Worm (Caenorhabditis elegans) whole organism, late embryonic: ENCODE results near the gene glb-31.

Source experiments
- C08G9.2 ChIP-seq: sonication (generic microtip); optimal IDR thresholded peaks from 2 replicates; lab custom pipeline; 2016; ENCODE audit warnings: mild to moderate bottlenecking, missing genetic modification characterization, moderate library complexity, missing compliant biosample characterization
- K02D7.2 ChIP-seq: sonication (generic microtip); optimal IDR thresholded peaks from 2 replicates; lab custom pipeline; 2017; ENCODE audit warnings: mild to moderate bottlenecking, missing genetic modification characterization, missing compliant biosample characterization
- T23F11.4 ChIP-seq: fragments of 200-800 bp; sonication (Bioruptor generic); optimal IDR thresholded peaks from 2 replicates; lab custom pipeline; 2018; ENCODE audit warnings: mild to moderate bottlenecking, missing genetic modification characterization, missing compliant biosample characterization
- Y22D7AL.16 ChIP-seq: sonication (generic microtip); optimal IDR thresholded peaks from 2 replicates; lab custom pipeline; 2016; ENCODE audit warnings: missing genetic modification characterization, missing compliant biosample characterization
- ama-1 ChIP-seq: fragments of 150-350 bp; optimal IDR thresholded peaks from 2 replicates; lab custom pipeline; 2014
- ceh-14 ChIP-seq: sonication (generic microtip); optimal IDR thresholded peaks from 2 replicates; lab custom pipeline; 2016; ENCODE audit warnings: missing genotype, missing genetic modification characterization, missing compliant biosample characterization
- ceh-18 ChIP-seq: sonication (generic microtip); optimal IDR thresholded peaks from 2 replicates; lab custom pipeline; 2016; ENCODE audit warnings: missing genetic modification characterization, missing compliant biosample characterization
- ceh-24 ChIP-seq: sonication (generic microtip); optimal IDR thresholded peaks from 2 replicates; lab custom pipeline; 2016; ENCODE audit warnings: mild to moderate bottlenecking, missing genetic modification characterization, missing compliant biosample characterization
- ceh-31 ChIP-seq: sonication (generic microtip); optimal IDR thresholded peaks from 2 replicates; lab custom pipeline; 2016; ENCODE audit warnings: missing genetic modification characterization, missing compliant biosample characterization
- ceh-34 ChIP-seq: sonication (generic microtip); optimal IDR thresholded peaks from 2 replicates; lab custom pipeline; 2016; ENCODE audit warnings: mild to moderate bottlenecking, missing genetic modification characterization, missing compliant biosample characterization
- ceh-48 ChIP-seq: sonication (generic microtip); optimal IDR thresholded peaks from 2 replicates; lab custom pipeline; 2016; ENCODE audit warnings: missing genetic modification characterization, inconsistent platforms, missing compliant biosample characterization
- ceh-6 ChIP-seq: fragments of 200-800 bp; sonication (Bioruptor generic); optimal IDR thresholded peaks from 2 replicates; lab custom pipeline; 2018; ENCODE audit warnings: mild to moderate bottlenecking, missing genetic modification characterization, missing compliant biosample characterization
- ceh-9 ChIP-seq: sonication (generic microtip); optimal IDR thresholded peaks from 2 replicates; lab custom pipeline; 2016; ENCODE audit warnings: mild to moderate bottlenecking, missing genetic modification characterization, inconsistent platforms, missing compliant biosample characterization
- che-1 ChIP-seq: sonication (generic microtip); optimal IDR thresholded peaks from 2 replicates; lab custom pipeline; 2016; ENCODE audit warnings: mild to moderate bottlenecking, missing genetic modification characterization, missing compliant biosample characterization
- dmd-4 ChIP-seq: sonication (generic microtip); optimal IDR thresholded peaks from 2 replicates; lab custom pipeline; 2016; ENCODE audit warnings: borderline replicate concordance, missing genetic modification characterization, missing compliant biosample characterization
- elt-4 ChIP-seq: sonication (generic microtip); optimal IDR thresholded peaks from 2 replicates; lab custom pipeline; 2016; ENCODE audit warnings: missing genetic modification characterization, missing compliant biosample characterization
- ets-4 ChIP-seq: sonication (generic microtip); optimal IDR thresholded peaks from 2 replicates; lab custom pipeline; 2016; ENCODE audit warnings: missing genetic modification characterization, missing compliant biosample characterization
- gmeb-2 ChIP-seq: sonication (generic microtip); optimal IDR thresholded peaks from 2 replicates; lab custom pipeline; 2016; ENCODE audit warnings: missing genetic modification characterization, inconsistent platforms, missing compliant biosample characterization
- hlh-13 ChIP-seq: fragments of 200-800 bp; sonication (Bioruptor generic); optimal IDR thresholded peaks from 2 replicates; lab custom pipeline; 2018; ENCODE audit warnings: mild to moderate bottlenecking, missing genetic modification characterization, missing compliant biosample characterization
- hlh-6 ChIP-seq: sonication (generic microtip); optimal IDR thresholded peaks from 2 replicates; lab custom pipeline; 2016; ENCODE audit warnings: missing genotype, missing genetic modification characterization, missing compliant biosample characterization
- lim-6 ChIP-seq: sonication (generic microtip); optimal IDR thresholded peaks from 2 replicates; lab custom pipeline; 2016; ENCODE audit warnings: missing genetic modification characterization, missing compliant biosample characterization
- nfya-1 ChIP-seq: sonication (generic microtip); optimal IDR thresholded peaks from 2 replicates; lab custom pipeline; 2017; ENCODE audit warnings: missing genetic modification characterization, mild to moderate bottlenecking, missing compliant biosample characterization, antibody characterized with exemption, moderate library complexity
- nhr-11 ChIP-seq: fragments of 150-350 bp; optimal IDR thresholded peaks from 2 replicates; lab custom pipeline; 2014; ENCODE audit warnings: missing biosample characterization, missing genetic modification characterization
- nhr-232 ChIP-seq: sonication (generic microtip); optimal IDR thresholded peaks from 2 replicates; lab custom pipeline; 2016; ENCODE audit warnings: missing genetic modification characterization, missing compliant biosample characterization
- npax-4 ChIP-seq: sonication (generic microtip); optimal IDR thresholded peaks from 2 replicates; lab custom pipeline; 2016; ENCODE audit warnings: missing genetic modification characterization, missing compliant biosample characterization
- pag-3 ChIP-seq: sonication (generic microtip); optimal IDR thresholded peaks from 2 replicates; lab custom pipeline; 2016; ENCODE audit warnings: missing compliant biosample characterization, missing genetic modification characterization, borderline replicate concordance
- pat-9 ChIP-seq: fragments of 200-800 bp; sonication (Bioruptor generic); optimal IDR thresholded peaks from 2 replicates; lab custom pipeline; 2018; ENCODE audit warnings: mild to moderate bottlenecking, missing genetic modification characterization, moderate library complexity, missing compliant biosample characterization
- pax-1 ChIP-seq: fragments of 150-350 bp; optimal IDR thresholded peaks from 2 replicates; lab custom pipeline; 2014; ENCODE audit warnings: missing biosample characterization, missing genetic modification characterization
- pha-2 ChIP-seq: sonication (generic microtip); optimal IDR thresholded peaks from 2 replicates; lab custom pipeline; 2017; ENCODE audit warnings: mild to moderate bottlenecking, missing genetic modification characterization, missing compliant biosample characterization
- ref-2 ChIP-seq: sonication (generic microtip); optimal IDR thresholded peaks from 2 replicates; lab custom pipeline; 2016; ENCODE audit warnings: missing genetic modification characterization, missing compliant biosample characterization
- rnt-1 ChIP-seq: sonication (generic microtip); optimal IDR thresholded peaks from 2 replicates; lab custom pipeline; 2016; ENCODE audit warnings: missing genetic modification characterization, missing compliant biosample characterization
- sdc-2 ChIP-seq: sonication (generic microtip); optimal IDR thresholded peaks from 2 replicates; lab custom pipeline; 2016; ENCODE audit warnings: missing genotype, missing genetic modification characterization, missing compliant biosample characterization
- sox-2 ChIP-seq: fragments of 200-800 bp; sonication (Bioruptor generic); IDR thresholded peaks from 2 replicates; pipeline ENCODE4 v1.3.6; 2022; ENCODE audit warnings: missing genetic modification reagents, missing genetic modification characterization, missing compliant biosample characterization
- sox-4 ChIP-seq: sonication (generic microtip); optimal IDR thresholded peaks from 2 replicates; lab custom pipeline; 2017; ENCODE audit warnings: mild to moderate bottlenecking, missing genetic modification characterization, inconsistent platforms, missing compliant biosample characterization
- syd-9 ChIP-seq: sonication (generic microtip); optimal IDR thresholded peaks from 2 replicates; lab custom pipeline; 2016; ENCODE audit warnings: mild to moderate bottlenecking, missing genetic modification characterization, moderate library complexity, missing compliant biosample characterization
- tbx-7 ChIP-seq: sonication (generic microtip); optimal IDR thresholded peaks from 2 replicates; lab custom pipeline; 2016; ENCODE audit warnings: missing genotype, missing genetic modification characterization, missing compliant biosample characterization
- unc-3 ChIP-seq, 2 experiments: fragments of 200-800 bp in 1 of 2; sonication (Bioruptor generic) in 1 of 2; sonication (generic microtip) in 1 of 2; conservative IDR thresholded peaks in 1 of 2; optimal IDR thresholded peaks in 1 of 2; 2 replicates each; pipeline versions ENCODE4 v1.3.6 to Lab custom; 2016 to 2022; ENCODE audit warnings: missing compliant biosample characterization in 2 of 2, missing genetic modification characterization in 2 of 2, missing genetic modification reagents in 1 of 2
- unc-42 ChIP-seq: sonication (generic microtip); optimal IDR thresholded peaks from 2 replicates; lab custom pipeline; 2016; ENCODE audit warnings: missing genotype, missing genetic modification characterization, missing compliant biosample characterization
- unc-86 ChIP-seq: sonication (generic microtip); optimal IDR thresholded peaks from 2 replicates; lab custom pipeline; 2016; ENCODE audit warnings: missing genetic modification characterization, missing compliant biosample characterization
- ztf-16 ChIP-seq: sonication (generic microtip); optimal IDR thresholded peaks from 2 replicates; lab custom pipeline; 2017; ENCODE audit warnings: missing genetic modification characterization, missing compliant biosample characterization

Gene glb-31

DNA sequence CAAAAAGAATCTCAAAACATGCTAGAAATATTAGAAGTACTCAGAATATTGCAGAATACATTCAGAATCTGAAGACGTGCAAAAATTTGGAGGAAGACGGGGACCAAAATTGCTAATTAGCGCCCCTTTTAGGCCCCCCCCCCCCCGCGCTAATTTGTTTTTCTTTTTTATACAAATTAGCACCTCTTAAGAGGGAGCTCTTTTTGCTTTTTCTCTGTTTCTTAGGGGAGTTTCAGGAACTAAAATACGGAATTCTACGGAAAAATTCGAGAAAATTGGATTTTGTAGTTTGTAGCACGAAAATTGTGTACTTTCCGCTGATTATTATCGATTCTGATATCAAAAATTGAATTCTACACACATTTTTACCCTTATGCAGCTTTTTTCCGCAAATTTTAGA is at the start of gene glb-31:
glb-31 (minus strand) TSS at position 101 of the 400 bp plus-strand sequence.
- TF ChIP-seq syd-9 (tag; lab: Kevin White, UChicago) (no peak), sox-4 (tag; lab: Kevin White, UChicago) (no peak), lim-6 (tag; lab: Kevin White, UChicago) (no peak), unc-3 (GFP tag; conservative IDR thresholded peaks at IDR 0.05; lab: Robert Waterston, UW) (no peak), unc-3 (tag; optimal IDR thresholded peaks at IDR 0.05; lab: Kevin White, UChicago) (no peak), ceh-6 (no peak), tbx-7 (tag; lab: Kevin White, UChicago) (no peak), ama-1 (no peak), pat-9 (tag; lab: Kevin White, UChicago) (no peak), T23F11.4 (GFP tag; lab: Kevin White, UChicago) (no peak), che-1 (tag; lab: Kevin White, UChicago) (no peak), elt-4 (tag; lab: Kevin White, UChicago) (no peak), ceh-24 (tag; lab: Kevin White, UChicago) (no peak), unc-86 (tag; lab: Kevin White, UChicago) (no peak), ref-2 (no peak), nhr-11 (tag; lab: Kevin White, UChicago) (no peak), pax-1 (no peak), nhr-232 (no peak), npax-4 (tag; lab: Kevin White, UChicago) (no peak)

DNA sequence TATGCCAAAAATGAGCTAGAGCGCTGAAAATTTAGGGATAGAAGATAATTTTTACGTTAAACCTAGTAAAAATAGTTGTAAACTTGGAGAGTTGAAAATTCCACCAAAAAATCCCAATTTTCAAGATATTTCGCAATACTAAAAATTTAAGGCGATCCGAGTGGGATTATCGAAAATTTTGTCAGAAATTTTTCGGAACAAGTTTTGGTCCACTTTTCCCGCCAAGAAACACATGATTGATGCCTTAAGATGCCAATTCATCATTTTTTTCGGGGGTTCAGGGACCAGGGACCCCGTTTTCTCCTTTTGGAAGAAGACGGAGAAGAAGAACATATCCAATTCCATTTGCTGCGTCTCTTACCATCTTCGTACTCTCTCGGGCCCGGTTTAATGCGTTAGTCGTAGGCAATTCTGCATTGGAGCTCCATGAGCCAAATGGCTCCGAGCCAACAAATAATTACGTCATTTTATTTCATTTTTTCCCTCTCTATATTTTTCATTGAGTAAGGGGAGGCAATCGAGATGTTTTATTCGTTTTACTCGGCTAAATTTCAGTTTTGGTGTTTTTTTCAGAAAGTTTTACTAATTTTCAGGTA is 43.2 kb upstream of the glb-31 start:
- TF ChIP-seq ets-4, result no peak
- no peak for TF ChIP-seq unc-86 (tag; lab: Kevin White, UChicago)
- TF ChIP-seq unc-42, result no peak
- no peak for TF ChIP-seq ztf-16
- TF ChIP-seq hlh-13, result no peak
- TF ChIP-seq nfya-1 (tag; lab: Kevin White, UChicago), result no peak
- TF ChIP-seq ceh-34, result no peak
- TF ChIP-seq ceh-14, result no peak
- no peak for TF ChIP-seq pag-3 (tag; lab: Kevin White, UChicago)
- TF ChIP-seq ceh-18 (tag; lab: Kevin White, UChicago), result no peak
- no peak for TF ChIP-seq rnt-1 (tag; lab: Kevin White, UChicago)
- TF ChIP-seq K02D7.2 (tag; lab: Kevin White, UChicago), result no peak
- TF ChIP-seq sdc-2, result no peak
- TF ChIP-seq ama-1, result no peak
- TF ChIP-seq ceh-48, result no peak
- TF ChIP-seq nhr-11 (tag; lab: Kevin White, UChicago), result no peak

DNA sequence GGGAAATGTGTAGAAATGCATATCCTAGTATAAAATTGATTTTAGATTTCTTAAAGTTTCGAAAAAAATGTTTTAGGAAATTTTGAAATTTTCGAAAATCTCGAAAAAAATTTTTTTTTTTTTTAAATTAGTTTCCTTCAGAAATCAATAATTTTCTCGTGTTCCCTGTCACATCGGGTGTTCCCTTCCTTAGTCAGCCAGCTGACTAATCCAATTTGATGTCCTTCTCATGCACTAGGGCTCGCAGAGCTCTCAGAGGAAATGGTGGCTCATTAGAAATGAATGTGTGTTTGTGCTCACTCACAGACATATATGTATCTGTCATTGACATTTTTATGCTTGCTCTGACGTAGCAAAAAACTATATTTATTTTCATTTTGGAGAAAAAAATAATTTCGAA is 42.3 kb upstream of the glb-31 start:
- TF ChIP-seq ceh-48, result peak; percentile 43
- TF ChIP-seq unc-42, result peak; percentile 78
- no peak for TF ChIP-seq ceh-24 (tag; lab: Kevin White, UChicago)

DNA sequence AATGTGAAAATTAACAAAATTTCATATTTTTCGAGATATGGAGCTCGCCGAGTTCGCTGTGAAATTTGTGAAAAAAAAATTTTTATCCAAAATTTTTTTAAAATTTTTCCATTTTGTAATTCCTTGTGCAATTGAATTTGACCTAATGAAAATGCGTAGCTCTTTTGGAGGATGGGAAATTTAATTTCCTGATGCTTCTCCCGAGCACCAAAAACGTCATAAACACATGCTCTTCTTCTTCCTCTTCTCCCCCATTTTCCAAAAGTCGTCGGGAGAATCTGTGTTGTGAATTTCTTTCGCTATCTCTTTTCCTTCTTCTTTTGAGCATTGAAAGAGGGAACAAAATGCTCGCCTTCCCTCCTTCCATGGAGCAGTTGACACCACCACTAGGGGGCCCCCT is 40.0 kb upstream of the glb-31 start:
- TF ChIP-seq ceh-24 (tag; lab: Kevin White, UChicago) (no peak), pax-1 (no peak), ama-1 (no peak), unc-42 (peak; percentile 99), sox-2 (GFP tag; lab: Robert Waterston, UW) (no peak), ceh-9 (no peak), unc-3 (GFP tag; conservative IDR thresholded peaks at IDR 0.05; lab: Robert Waterston, UW) (no peak), unc-3 (tag; optimal IDR thresholded peaks at IDR 0.05; lab: Kevin White, UChicago) (no peak), Y22D7AL.16 (no peak), dmd-4 (tag; lab: Kevin White, UChicago) (no peak), ets-4 (no peak), ref-2 (no peak), K02D7.2 (tag; lab: Kevin White, UChicago) (no peak), pha-2 (tag; lab: Kevin White, UChicago) (no peak), hlh-6 (tag; lab: Kevin White, UChicago) (no peak), gmeb-2 (tag; lab: Kevin White, UChicago) (no peak), C08G9.2 (tag; lab: Kevin White, UChicago) (no peak), nhr-11 (tag; lab: Kevin White, UChicago) (no peak), lim-6 (tag; lab: Kevin White, UChicago) (no peak), nhr-232 (no peak), ceh-48 (peak; percentile 90), ceh-31 (tag; lab: Kevin White, UChicago) (peak; percentile 28)
